Worm (Caenorhabditis elegans): ENCODE results near the gene F58B4.7.

The F58B4.7 gene

ce11 chrV:10887564-10887963 lies 35.6 kb downstream of the F58B4.7 start:
- TF ChIP-seq ets-7 (tag; optimal IDR thresholded peaks at IDR 0.05) = no peak
- TF ChIP-seq sea-1 (GFP tag; conservative IDR thresholded peaks at IDR 0.05) = no peak
- TF ChIP-seq scrt-1 (GFP tag; IDR thresholded peaks at IDR 0.05) = no peak
- TF ChIP-seq pes-1 (GFP tag; IDR thresholded peaks at IDR 0.05) = no peak
- TF ChIP-seq ceh-13 (GFP tag; optimal IDR thresholded peaks at IDR 0.05) = no peak
- TF ChIP-seq ceh-36 (tag; optimal IDR thresholded peaks at IDR 0.05) = no peak
- no peak for TF ChIP-seq hnd-1 (tag; optimal IDR thresholded peaks at IDR 0.05)
- no peak for TF ChIP-seq hmg-4 (GFP tag; optimal IDR thresholded peaks at IDR 0.05)
- no peak for TF ChIP-seq F13C5.2 (tag; optimal IDR thresholded peaks at IDR 0.05)
- TF ChIP-seq tbx-37 (GFP tag; conservative IDR thresholded peaks at IDR 0.05) = no peak

ce11 chrV:10886405-10886887 lies 36.7 kb downstream of the F58B4.7 start, which contains the start of gene F32D8.3:
F32D8.3 (plus strand) TSS chrV:10886837.
- TF ChIP-seq tbx-37 (GFP tag; conservative IDR thresholded peaks at IDR 0.05) (no peak), scrt-1 (GFP tag; IDR thresholded peaks at IDR 0.05) (no peak), B0310.2 (tag; optimal IDR thresholded peaks at IDR 0.05) (no peak), aly-1 (tag; optimal IDR thresholded peaks at IDR 0.05) (no peak), F13C5.2 (tag; optimal IDR thresholded peaks at IDR 0.05) (no peak), hmbx-1 (tag; optimal IDR thresholded peaks at IDR 0.05) (no peak), hnd-1 (tag; optimal IDR thresholded peaks at IDR 0.05) (no peak), ceh-13 (GFP tag; optimal IDR thresholded peaks at IDR 0.05) (no peak), ets-7 (tag; optimal IDR thresholded peaks at IDR 0.05) (no peak), ceh-36 (tag; optimal IDR thresholded peaks at IDR 0.05) (no peak)

ce11 chrV:10883478-10883877 lies 39.7 kb downstream of the F58B4.7 start, which contains the start of gene F32D8.2:
F32D8.2 (plus strand) TSS chrV:10883778.
- TF ChIP-seq scrt-1 (GFP tag; IDR thresholded peaks at IDR 0.05) = no peak
- TF ChIP-seq hmbx-1 (tag; optimal IDR thresholded peaks at IDR 0.05) = no peak
- no peak for TF ChIP-seq tra-4 (tag; optimal IDR thresholded peaks at IDR 0.05)
- no peak for TF ChIP-seq ama-1 (optimal IDR thresholded peaks at IDR 0.05)
- no peak for TF ChIP-seq sea-1 (GFP tag; conservative IDR thresholded peaks at IDR 0.05)

ce11 chrV:10880138-10880882 lies 42.8 kb downstream of the F58B4.7 start, which contains the start of gene F32D8.1:
F32D8.1 (plus strand) TSS chrV:10880832.
- TF ChIP-seq ceh-36 (tag; optimal IDR thresholded peaks at IDR 0.05) (no peak), hmbx-1 (tag; optimal IDR thresholded peaks at IDR 0.05) (no peak), ceh-13 (GFP tag; optimal IDR thresholded peaks at IDR 0.05) (no peak), ets-7 (tag; optimal IDR thresholded peaks at IDR 0.05) (no peak), pes-1 (GFP tag; IDR thresholded peaks at IDR 0.05) (no peak), F13C5.2 (tag; optimal IDR thresholded peaks at IDR 0.05) (no peak), tra-4 (tag; optimal IDR thresholded peaks at IDR 0.05) (no peak), aly-1 (tag; optimal IDR thresholded peaks at IDR 0.05) (no peak), tbx-11 (GFP tag; IDR thresholded peaks at IDR 0.05) (no peak), ama-1 (optimal IDR thresholded peaks at IDR 0.05) (no peak), scrt-1 (GFP tag; IDR thresholded peaks at IDR 0.05) (no peak), flt-1 (GFP tag; IDR thresholded peaks at IDR 0.05) (no peak)

- TF ChIP-seq tra-4 (tag; optimal IDR thresholded peaks at IDR 0.05) (no peak), pes-1 (GFP tag; IDR thresholded peaks at IDR 0.05) (no peak), hmg-4 (GFP tag; optimal IDR thresholded peaks at IDR 0.05) (no peak), ets-7 (tag; optimal IDR thresholded peaks at IDR 0.05) (no peak), ceh-36 (tag; optimal IDR thresholded peaks at IDR 0.05) (no peak), ama-1 (optimal IDR thresholded peaks at IDR 0.05) (no peak), F13C5.2 (tag; optimal IDR thresholded peaks at IDR 0.05) (no peak), sea-1 (GFP tag; conservative IDR thresholded peaks at IDR 0.05) (no peak), B0310.2 (tag; optimal IDR thresholded peaks at IDR 0.05) (no peak), tbx-37 (GFP tag; conservative IDR thresholded peaks at IDR 0.05) (no peak), tbx-11 (GFP tag; IDR thresholded peaks at IDR 0.05) (no peak), flt-1 (GFP tag; IDR thresholded peaks at IDR 0.05) (no peak), scrt-1 (GFP tag; IDR thresholded peaks at IDR 0.05) (no peak), hnd-1 (tag; optimal IDR thresholded peaks at IDR 0.05) (no peak), ceh-13 (GFP tag; optimal IDR thresholded peaks at IDR 0.05) (no peak), hmbx-1 (tag; optimal IDR thresholded peaks at IDR 0.05) (no peak), aly-1 (tag; optimal IDR thresholded peaks at IDR 0.05) (no peak)
Observed at ce11 chrV:10877808-10878600, 45.1 kb downstream of the F58B4.7 start.

ce11 chrV:10876512-10876911 lies 46.6 kb downstream of the F58B4.7 start:
- TF ChIP-seq ceh-36 (tag; optimal IDR thresholded peaks at IDR 0.05) (no peak), tra-4 (tag; optimal IDR thresholded peaks at IDR 0.05) (no peak)

ce11 chrV:10874938-10875599 lies 48.1 kb downstream of the F58B4.7 start:
- TF ChIP-seq ama-1 (optimal IDR thresholded peaks at IDR 0.05) (no peak), hnd-1 (tag; optimal IDR thresholded peaks at IDR 0.05) (no peak)

All from whole organism, early embryonic.